Worm (Caenorhabditis elegans): ENCODE data around the gene C17C3.11.

DNA sequence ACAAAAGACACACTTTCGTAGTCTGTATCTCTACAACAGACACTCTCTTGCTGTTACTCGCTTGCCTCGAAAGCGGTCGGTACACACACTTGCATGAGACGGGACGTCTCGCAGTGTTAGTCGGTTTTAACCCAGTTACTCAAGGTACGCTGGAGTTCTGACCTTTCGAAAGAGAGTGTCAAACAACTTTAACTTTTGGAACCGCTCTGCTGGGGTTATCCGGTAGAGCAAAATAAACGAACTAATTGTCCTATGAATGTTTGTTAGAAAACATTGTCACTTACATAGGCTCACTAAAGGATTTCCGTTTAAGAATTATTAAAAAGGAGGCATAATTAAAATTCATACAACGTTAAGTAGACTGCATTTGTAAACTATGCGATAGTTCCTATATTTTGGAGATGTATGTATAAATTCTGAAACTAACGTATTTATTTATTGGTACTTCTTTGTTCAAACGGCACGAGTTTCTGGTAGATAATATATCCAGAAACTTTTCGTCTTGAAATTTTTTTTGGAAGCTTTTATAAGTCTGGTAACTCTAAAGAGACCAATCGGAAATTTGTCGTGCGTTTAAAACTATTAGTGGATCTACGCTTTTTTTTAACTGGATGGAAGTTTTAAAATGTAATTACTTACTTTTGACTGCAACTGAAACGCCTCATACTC is 6.0 kb downstream of the C17C3.11 start:
- TF ChIP-seq F13H6.1 (tag; optimal IDR thresholded peaks at IDR 0.05) (peak; percentile 44), fkh-10 (GFP tag; optimal IDR thresholded peaks at IDR 0.05) (peak; percentile 84), eyg-1 (tag; optimal IDR thresholded peaks at IDR 0.05) (peak; percentile 51), ceh-14 (tag; optimal IDR thresholded peaks at IDR 0.05) (peak; percentile 90), unc-55 (GFP tag; optimal IDR thresholded peaks at IDR 0.05) (peak; percentile 48), sox-4 (tag; optimal IDR thresholded peaks at IDR 0.05) (peak; percentile 68), ceh-45 (GFP tag; IDR thresholded peaks at IDR 0.05) (no peak), nfya-1 (tag; optimal IDR thresholded peaks at IDR 0.05) (peak; percentile 89), Y22D7AL.16 (tag; optimal IDR thresholded peaks at IDR 0.05) (peak; percentile 58), nhr-11 (tag; optimal IDR thresholded peaks at IDR 0.05) (peak; percentile 75)
